Fruit fly (Drosophila melanogaster): ENCODE data around the gene CG4408.

The CG4408 gene

dm6 chr3R:23334866-23335265 lies 28.5 kb downstream of the CG4408 start (continued):
- TF ChIP-seq CG17385 (GFP tag; optimal IDR thresholded peaks at IDR 0.05) = peak; percentile 16
- TF ChIP-seq nau (GFP tag; optimal IDR thresholded peaks at IDR 0.05) = no peak
- TF ChIP-seq kah (GFP tag; optimal IDR thresholded peaks at IDR 0.05) = no peak
- TF ChIP-seq CG1233 (GFP tag; optimal IDR thresholded peaks at IDR 0.05) = peak; percentile 39
- TF ChIP-seq NC2β (GFP tag; optimal IDR thresholded peaks at IDR 0.05) = no peak
- TF ChIP-seq CG9609 (GFP tag; optimal IDR thresholded peaks at IDR 0.05) = no peak
- no peak for TF ChIP-seq CG1603 (tag; optimal IDR thresholded peaks at IDR 0.05)
- no peak for TF ChIP-seq CG8281 (tag; optimal IDR thresholded peaks at IDR 0.05)
- no peak for TF ChIP-seq wek (GFP tag; optimal IDR thresholded peaks at IDR 0.05)
- no peak for TF ChIP-seq Stat92E (GFP tag; optimal IDR thresholded peaks at IDR 0.05)
- no peak for TF ChIP-seq CG30431 (GFP tag; optimal IDR thresholded peaks at IDR 0.05)
- no peak; the same call in 1 of the 2 replicates for TF ChIP-seq H2.0 (GFP tag; IDR thresholded peaks at IDR 0.05)
- no peak for TF ChIP-seq gce (GFP tag; IDR thresholded peaks at IDR 0.05)
- no peak for TF ChIP-seq CG8944 (GFP tag; optimal IDR thresholded peaks at IDR 0.05)
- no peak for TF ChIP-seq chinmo (GFP tag; IDR thresholded peaks at IDR 0.05; ENCODE audit: partially characterized antibody)
- TF ChIP-seq Mes4 (GFP tag; optimal IDR thresholded peaks at IDR 0.05) = no peak
- TF ChIP-seq CG5245 (GFP tag; optimal IDR thresholded peaks at IDR 0.05) = peak; percentile 10
- TF ChIP-seq CG8765 (GFP tag; IDR thresholded peaks at IDR 0.05) = peak; percentile 33; the same call in 1 of the 2 replicates
- peak; percentile 41; the same call in 2 of the 3 replicates for TF ChIP-seq tgo (GFP tag; IDR thresholded peaks at IDR 0.05)
- TF ChIP-seq ken (GFP tag; IDR thresholded peaks at IDR 0.05) = no peak
- peak; percentile 15 for TF ChIP-seq CG10274 (GFP tag; optimal IDR thresholded peaks at IDR 0.05)
- TF ChIP-seq kni (GFP tag; optimal IDR thresholded peaks at IDR 0.05) = no peak
- TF ChIP-seq trem (tag; optimal IDR thresholded peaks at IDR 0.05) = no peak
- 0 out of 2 replicates have a peak, but pooled peaks have one; percentile 25 for TF ChIP-seq ap (GFP tag; IDR thresholded peaks at IDR 0.05)
- no peak for TF ChIP-seq Sry-β (GFP tag; optimal IDR thresholded peaks at IDR 0.05)
- TF ChIP-seq Jarid2 (GFP tag; optimal IDR thresholded peaks at IDR 0.05) = peak; percentile 37
- no peak for TF ChIP-seq YL-1 (GFP tag; optimal IDR thresholded peaks at IDR 0.05)
- no peak for TF ChIP-seq Blimp-1 (GFP tag; optimal IDR thresholded peaks at IDR 0.05)
- TF ChIP-seq CG4707 (GFP tag; optimal IDR thresholded peaks at IDR 0.05) = no peak
- no peak for TF ChIP-seq CG13123 (GFP tag; optimal IDR thresholded peaks at IDR 0.05)
- TF ChIP-seq Taf1 (GFP tag; IDR thresholded peaks at IDR 0.05) = peak; percentile 37; the same call in 1 of the 2 replicates
- no peak for TF ChIP-seq CG14860 (GFP tag; IDR thresholded peaks at IDR 0.05; ENCODE audit: partially characterized antibody)
- peak; percentile 29 for TF ChIP-seq ind (GFP tag; optimal IDR thresholded peaks at IDR 0.05)
- TF ChIP-seq cato (GFP tag; optimal IDR thresholded peaks at IDR 0.05; ENCODE audit: borderline replicate concordance) = no peak
- no peak for TF ChIP-seq CG7928 (GFP tag; optimal IDR thresholded peaks at IDR 0.05)
- TF ChIP-seq CG6254 (GFP tag; optimal IDR thresholded peaks at IDR 0.05) = no peak
- no peak for TF ChIP-seq jigr1 (GFP tag; IDR thresholded peaks at IDR 0.05)
- peak; percentile 18 to 43 for TF ChIP-seq Pdp1 (GFP tag; optimal IDR thresholded peaks at IDR 0.05)
- no peak for TF ChIP-seq bsh (GFP tag; optimal IDR thresholded peaks at IDR 0.05)
- TF ChIP-seq br (optimal IDR thresholded peaks at IDR 0.05) = no peak
- TF ChIP-seq CG14710 (tag; optimal IDR thresholded peaks at IDR 0.05) = no peak
- TF ChIP-seq CG6765 (GFP tag; optimal IDR thresholded peaks at IDR 0.05) = peak; percentile 20
- no peak for TF ChIP-seq Bdp1 (GFP tag; optimal IDR thresholded peaks at IDR 0.05)
- peak; percentile 51 for TF ChIP-seq Ada2b (GFP tag; IDR thresholded peaks at IDR 0.05)
- TF ChIP-seq ac (GFP tag; optimal IDR thresholded peaks at IDR 0.05) = no peak
- no peak for TF ChIP-seq MESR4 (GFP tag; optimal IDR thresholded peaks at IDR 0.05)
- TF ChIP-seq lbe (GFP tag; optimal IDR thresholded peaks at IDR 0.05) = peak; percentile 15
- TF ChIP-seq CG8924 (tag; optimal IDR thresholded peaks at IDR 0.05) = peak; percentile 8
- TF ChIP-seq Atf-2 (GFP tag; optimal IDR thresholded peaks at IDR 0.05) = no peak
- peak; percentile 24; the same call in 1 of the 2 replicates for TF ChIP-seq CG32767 (GFP tag; IDR thresholded peaks at IDR 0.05)

Measured in whole organism, embryonic.